Worm (Caenorhabditis elegans) whole organism, L4/young adult: ENCODE measurements around the gene T05A7.11.

Experiments
- W03F9.2 ChIP-seq: fragments of 150-350 bp; optimal IDR thresholded peaks from 2 replicates; lab custom pipeline; 2014; ENCODE audit warnings: missing biosample characterization, missing genetic modification characterization
- him-1 ChIP-seq: sonication (generic microtip); optimal IDR thresholded peaks from 2 replicates; lab custom pipeline; 2016; ENCODE audit warnings: missing genotype, missing genetic modification reagents, missing genetic modification characterization, missing compliant biosample characterization

ce11 chrII:4681391-4681790 lies 16.1 kb upstream of the T05A7.11 start, which contains the start of gene T05A7.7:
- TF ChIP-seq him-1, result no peak
- no peak for TF ChIP-seq W03F9.2 (tag; lab: Kevin White, UChicago)
